Worm (Caenorhabditis elegans) whole organism, mixed stage, embryonic: Measurements from ENCODE around the gene insc-1.

Experiments used
- sem-2 ChIP-seq: fragments of 200-800 bp; sonication (Bioruptor generic); optimal IDR thresholded peaks from 2 replicates; lab custom pipeline; 2018; ENCODE audit warnings: mild to moderate bottlenecking, missing genetic modification characterization, missing compliant biosample characterization
- ztf-11 ChIP-seq: fragments of 150-350 bp; optimal IDR thresholded peaks from 2 replicates; lab custom pipeline; 2014; ENCODE audit warnings: missing biosample characterization, missing genetic modification characterization

DNA sequence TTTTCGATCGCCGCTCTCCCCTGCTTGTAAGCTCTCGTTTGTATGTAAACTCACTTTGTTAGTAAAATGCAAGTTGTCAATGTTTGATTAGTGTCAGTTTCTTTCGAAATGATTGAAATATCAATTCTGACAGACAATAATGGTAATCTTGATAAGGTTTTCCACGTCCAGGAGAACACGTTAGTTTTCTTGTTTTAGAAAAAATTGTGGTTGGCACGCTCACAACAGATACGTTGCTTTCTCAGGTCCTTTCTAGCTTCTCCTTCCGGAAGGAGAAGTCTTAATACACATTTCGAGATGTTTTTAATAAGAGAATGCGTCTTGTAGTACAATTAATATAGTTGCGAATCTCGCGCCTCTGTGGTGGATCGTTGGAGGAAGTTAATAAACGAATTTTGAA, 10.1 kb downstream of the insc-1 start, which contains the start of gene F43E2.6:
- TF ChIP-seq sem-2 (GFP tag; lab: Kevin White, UChicago), result no peak
- no peak for TF ChIP-seq ztf-11 (tag; lab: Kevin White, UChicago)
